Worm (Caenorhabditis elegans) whole organism, mixed stage, embryonic: ENCODE measurements around the gene Y54G2A.15.

Source experiments
- blmp-1 ChIP-seq: fragments of 150-350 bp; optimal IDR thresholded peaks from 2 replicates; lab custom pipeline; 2014; ENCODE audit warnings: missing biosample characterization, missing genetic modification characterization
- cnd-1 ChIP-seq: fragments of 200-800 bp; sonication (Bioruptor generic); optimal IDR thresholded peaks from 2 replicates; lab custom pipeline; 2018; ENCODE audit warnings: mild to moderate bottlenecking, missing genetic modification characterization, missing compliant biosample characterization
- elt-3 ChIP-seq: fragments of 150-350 bp; optimal IDR thresholded peaks from 2 replicates; lab custom pipeline; 2014; ENCODE audit warnings: missing biosample characterization, missing genetic modification characterization
- lin-13 ChIP-seq: fragments of 150-350 bp; optimal IDR thresholded peaks from 2 replicates; lab custom pipeline; 2014; ENCODE audit warnings: missing biosample characterization, missing genetic modification characterization
- lin-32 ChIP-seq: fragments of 200-800 bp; sonication (Bioruptor generic); optimal IDR thresholded peaks from 2 replicates; lab custom pipeline; 2018; ENCODE audit warnings: mild to moderate bottlenecking, missing genetic modification characterization, missing compliant biosample characterization
- mep-1 ChIP-seq: fragments of 150-350 bp; optimal IDR thresholded peaks from 2 replicates; lab custom pipeline; 2017; ENCODE audit warnings: missing biosample characterization, missing genetic modification reagents, missing genetic modification characterization, inconsistent platforms
- nhr-12 ChIP-seq: fragments of 150-350 bp; optimal IDR thresholded peaks from 2 replicates; lab custom pipeline; 2014; ENCODE audit warnings: missing biosample characterization, missing genetic modification characterization
- unc-62 ChIP-seq: fragments of 150-350 bp; optimal IDR thresholded peaks from 2 replicates; lab custom pipeline; 2014; ENCODE audit warnings: missing biosample characterization, missing genetic modification reagents, missing genetic modification characterization

ce11 chrIV:2802193-2802592 lies 41.6 kb downstream of the Y54G2A.15 start:
- TF ChIP-seq nhr-12 (tag; lab: Kevin White, UChicago) (no peak), lin-32 (GFP tag; lab: Kevin White, UChicago) (peak; percentile 14), lin-13 (tag; lab: Kevin White, UChicago) (no peak), unc-62 (no peak), elt-3 (no peak), cnd-1 (peak; percentile 42), mep-1 (tag; lab: Kevin White, UChicago) (no peak), blmp-1 (no peak)
